Worm (Caenorhabditis elegans) whole organism, L2 larva: ENCODE results near the gene M28.9.

Source experiments
- C34F6.9 ChIP-seq: fragments of 150-350 bp; optimal IDR thresholded peaks from 2 replicates; lab custom pipeline; 2014; ENCODE audit warnings: missing biosample characterization, missing genetic modification characterization
- F13H6.1 ChIP-seq: sonication (generic microtip); optimal IDR thresholded peaks from 2 replicates; lab custom pipeline; 2016; ENCODE audit warnings: missing genetic modification characterization, missing compliant biosample characterization
- alr-1 ChIP-seq: fragments of 150-350 bp; optimal IDR thresholded peaks from 2 replicates; lab custom pipeline; 2014; ENCODE audit warnings: missing biosample characterization, missing genetic modification characterization
- aly-2 ChIP-seq: fragments of 150-350 bp; optimal IDR thresholded peaks from 2 replicates; lab custom pipeline; 2014; ENCODE audit warnings: missing biosample characterization, missing genetic modification characterization
- blmp-1 ChIP-seq: sonication (generic microtip); optimal IDR thresholded peaks from 2 replicates; lab custom pipeline; 2017; ENCODE audit warnings: missing genetic modification characterization, mild to moderate bottlenecking, missing compliant biosample characterization, antibody characterized with exemption, moderate library complexity; ENCODE audit not compliant: insufficient read depth
- ceh-82 ChIP-seq: fragments of 150-350 bp; optimal IDR thresholded peaks from 2 replicates; lab custom pipeline; 2014; ENCODE audit warnings: missing biosample characterization, missing genetic modification characterization
- crh-2 ChIP-seq: sonication (generic microtip); optimal IDR thresholded peaks from 2 replicates; lab custom pipeline; 2017; ENCODE audit warnings: missing biosample characterization, missing genetic modification characterization
- dmd-4 ChIP-seq: sonication (generic microtip); optimal IDR thresholded peaks from 2 replicates; lab custom pipeline; 2017; ENCODE audit warnings: missing biosample characterization, missing genetic modification characterization
- egl-27 ChIP-seq: sonication (generic microtip); optimal IDR thresholded peaks from 3 replicates; lab custom pipeline; 2017; ENCODE audit warnings: missing biosample characterization, missing genetic modification reagents, missing genetic modification characterization
- elt-1 ChIP-seq: fragments of 150-350 bp; optimal IDR thresholded peaks from 2 replicates; lab custom pipeline; 2014; ENCODE audit warnings: missing biosample characterization, missing genetic modification characterization
- gmeb-1 ChIP-seq: fragments of 150-350 bp; optimal IDR thresholded peaks from 2 replicates; lab custom pipeline; 2014; ENCODE audit warnings: missing biosample characterization, missing genetic modification characterization
- lin-13 ChIP-seq: fragments of 150-350 bp; optimal IDR thresholded peaks from 2 replicates; lab custom pipeline; 2014; ENCODE audit warnings: missing biosample characterization, missing genetic modification reagents, missing genetic modification characterization
- lin-39 ChIP-seq: fragments of 150-350 bp; optimal IDR thresholded peaks from 2 replicates; lab custom pipeline; 2014; ENCODE audit warnings: missing biosample characterization, missing genetic modification reagents, missing genetic modification characterization
- lsy-2 ChIP-seq, 2 experiments: fragments of 150-350 bp in 1 of 2; sonication (generic microtip) in 1 of 2; optimal IDR thresholded peaks; 2 replicates each; lab custom pipeline; 2014 to 2017; ENCODE audit warnings: missing biosample characterization in 2 of 2, missing genetic modification characterization in 2 of 2
- mab-5 ChIP-seq: fragments of 150-350 bp; optimal IDR thresholded peaks from 2 replicates; lab custom pipeline; 2014; ENCODE audit warnings: missing biosample characterization, missing genetic modification characterization
- mbf-1 ChIP-seq: sonication (generic microtip); optimal IDR thresholded peaks from 2 replicates; lab custom pipeline; 2017; ENCODE audit warnings: missing biosample characterization, missing genetic modification characterization
- mdl-1 ChIP-seq, 2 experiments: fragments of 150-350 bp in 1 of 2; sonication (generic microtip) in 1 of 2; optimal IDR thresholded peaks; 2 replicates each; lab custom pipeline; 2017; ENCODE audit warnings: missing biosample characterization in 2 of 2, missing genetic modification characterization in 2 of 2
- nhr-12 ChIP-seq: fragments of 150-350 bp; optimal IDR thresholded peaks from 2 replicates; lab custom pipeline; 2014; ENCODE audit warnings: missing biosample characterization, missing genetic modification characterization
- nhr-129 ChIP-seq: fragments of 150-350 bp; optimal IDR thresholded peaks from 2 replicates; lab custom pipeline; 2014; ENCODE audit warnings: missing biosample characterization, missing genetic modification characterization
- nhr-21 ChIP-seq: fragments of 150-350 bp; optimal IDR thresholded peaks from 2 replicates; lab custom pipeline; 2014; ENCODE audit warnings: missing biosample characterization, missing genetic modification characterization
- nhr-77 ChIP-seq: fragments of 150-350 bp; optimal IDR thresholded peaks from 2 replicates; lab custom pipeline; 2014; ENCODE audit warnings: missing biosample characterization, missing genetic modification characterization
- peb-1 ChIP-seq: fragments of 150-350 bp; optimal IDR thresholded peaks from 2 replicates; lab custom pipeline; 2014; ENCODE audit warnings: missing biosample characterization, missing genetic modification characterization
- skn-1 ChIP-seq: sonication (generic microtip); optimal IDR thresholded peaks from 2 replicates; lab custom pipeline; 2017; ENCODE audit warnings: missing biosample characterization, missing genetic modification characterization
- sma-9 ChIP-seq, 2 experiments: fragments of 150-350 bp in 1 of 2; sonication (generic microtip) in 1 of 2; optimal IDR thresholded peaks; 2 replicates each; lab custom pipeline; 2014 to 2016; ENCODE audit warnings: missing genetic modification characterization in 2 of 2, mild to moderate bottlenecking in 1 of 2, missing biosample characterization in 1 of 2, missing compliant biosample characterization in 1 of 2, missing genetic modification reagents in 1 of 2, moderate library complexity in 1 of 2
- snpc-4 ChIP-seq: fragments of 150-350 bp; optimal IDR thresholded peaks from 2 replicates; lab custom pipeline; 2014; ENCODE audit warnings: missing biosample characterization, missing genetic modification characterization
- unc-39 ChIP-seq: fragments of 150-350 bp; optimal IDR thresholded peaks from 2 replicates; lab custom pipeline; 2014; ENCODE audit warnings: missing biosample characterization, missing genetic modification characterization
- unc-55 ChIP-seq: fragments of 150-350 bp; sonication (generic microtip); optimal IDR thresholded peaks from 3 replicates; lab custom pipeline; 2014; ENCODE audit warnings: missing biosample characterization, missing genetic modification reagents, missing genetic modification characterization
- zag-1 ChIP-seq: fragments of 150-350 bp; optimal IDR thresholded peaks from 2 replicates; lab custom pipeline; 2014; ENCODE audit warnings: missing biosample characterization, missing genetic modification characterization
- ztf-1 ChIP-seq: fragments of 200-800 bp; sonication (Bioruptor generic); conservative IDR thresholded peaks from 2 replicates; pipeline ENCODE4 v1.3.6; 2022; ENCODE audit warnings: missing genetic modification characterization, missing compliant biosample characterization
- ztf-4 ChIP-seq: fragments of 150-350 bp; optimal IDR thresholded peaks from 2 replicates; lab custom pipeline; 2014; ENCODE audit warnings: missing biosample characterization, missing genetic modification characterization

Gene M28.9

DNA sequence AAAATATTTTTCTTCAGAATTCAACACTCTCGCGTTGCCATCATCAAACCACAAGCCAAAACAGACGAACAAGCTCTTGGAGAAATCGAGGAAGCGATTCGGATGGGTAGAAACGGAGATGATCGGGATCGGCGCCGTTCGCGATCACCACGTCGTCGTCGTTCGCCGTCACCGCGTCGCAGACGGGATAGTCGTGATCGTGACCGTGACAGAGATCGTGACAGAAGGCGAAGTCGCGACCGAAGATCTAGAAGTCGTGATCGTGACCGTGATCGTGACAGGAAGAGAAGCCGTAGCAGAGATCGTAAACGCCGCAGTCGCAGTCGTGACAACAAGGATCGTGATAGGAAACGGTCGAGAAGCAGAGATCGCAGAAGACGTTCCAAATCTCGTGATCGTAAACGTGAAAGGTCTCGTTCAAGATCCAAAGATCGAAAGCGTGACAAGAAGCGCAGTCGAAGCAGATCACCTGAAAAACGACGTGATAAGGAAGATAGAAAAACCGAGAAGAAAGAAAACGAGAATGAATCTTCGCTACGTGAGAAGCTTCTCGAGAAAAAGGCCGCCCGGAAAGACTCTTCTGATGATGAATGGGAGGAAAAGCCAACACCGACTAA lies 22.3 kb downstream of the M28.9 start:
- TF ChIP-seq nhr-21 (tag; lab: Kevin White, UChicago) (peak; percentile 18), ceh-82 (tag; lab: Kevin White, UChicago) (no peak)

DNA sequence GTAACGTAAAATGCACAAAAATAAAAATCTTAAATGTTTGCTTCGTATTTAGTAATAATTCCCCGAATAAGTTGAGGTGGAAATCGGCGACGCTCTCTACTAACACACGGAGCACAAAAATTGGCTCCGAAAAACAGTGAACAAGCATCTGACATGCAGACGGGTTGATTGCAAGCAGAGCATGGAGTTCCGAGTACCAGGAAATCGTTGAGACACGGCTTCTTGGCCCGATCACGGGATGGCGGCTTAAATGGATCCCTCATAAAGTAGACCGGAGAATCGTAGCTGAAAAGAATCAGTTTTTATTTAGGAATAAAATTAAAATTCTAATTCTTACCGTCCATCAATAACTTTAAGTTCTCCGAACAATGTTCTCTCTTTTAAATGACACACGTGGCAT lies 23.1 kb downstream of the M28.9 start:
- TF ChIP-seq F13H6.1 (no peak), C34F6.9 (tag; lab: Kevin White, UChicago) (no peak), elt-1 (tag; lab: Kevin White, UChicago) (no peak), crh-2 (tag; lab: Kevin White, UChicago) (no peak), mab-5 (tag; lab: Kevin White, UChicago) (no peak)

ce11 chrII:10662698-10663097 lies 23.5 kb downstream of the M28.9 start, which contains the start of gene D2089.8:
Gene D2089.8 (minus strand): TSS chrII:10662781.
- TF ChIP-seq C34F6.9 (tag; lab: Kevin White, UChicago), result peak; percentile 32
- TF ChIP-seq lsy-2 (tag; optimal IDR thresholded peaks at IDR 0.05; lab: Kevin White, UChicago), result peak in 1 of 2 experiments; percentile 35
- TF ChIP-seq F13H6.1, result no peak

ce11 chrII:10665031-10665430 lies 25.8 kb downstream of the M28.9 start, which contains the start of gene D2089.3:
Gene D2089.3 (minus strand): TSS chrII:10665131.
- TF ChIP-seq mdl-1 (tag; optimal IDR thresholded peaks at IDR 0.05; lab: Kevin White, UChicago) (no peak), unc-55 (GFP tag; lab: Kevin White, UChicago) (no peak)

DNA sequence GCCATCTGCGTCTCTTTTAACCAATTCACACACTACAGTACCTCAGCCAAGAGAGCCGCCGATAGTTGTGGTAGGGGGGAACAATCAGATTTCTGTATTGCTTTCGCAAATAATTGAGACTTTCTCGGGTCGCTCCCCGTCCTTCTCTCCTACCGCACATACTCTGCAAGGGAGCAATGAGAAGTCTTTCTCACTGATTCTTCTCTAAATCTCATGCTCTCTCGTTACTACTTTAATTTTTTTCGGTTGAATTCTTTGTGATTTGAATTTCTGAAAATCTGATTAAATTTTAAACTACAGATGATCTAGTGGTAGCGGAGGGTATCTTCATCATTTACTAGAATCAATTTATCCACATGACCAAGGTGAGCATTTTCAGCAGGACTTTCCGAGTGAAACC lies 36.1 kb downstream of the M28.9 start, which contains the start of gene ptb-1:
Gene ptb-1, plus strand, starts transcription at position 301 of the 400 bp plus-strand sequence.
- TF ChIP-seq C34F6.9 (tag; lab: Kevin White, UChicago) (no peak), aly-2 (no peak), skn-1 (tag; lab: Kevin White, UChicago) (no peak), nhr-129 (tag; lab: Kevin White, UChicago) (no peak), ztf-1 (GFP tag; lab: Robert Waterston, UW) (no peak), lin-39 (no peak), peb-1 (tag; lab: Kevin White, UChicago) (no peak), gmeb-1 (tag; lab: Kevin White, UChicago) (no peak), zag-1 (tag; lab: Kevin White, UChicago) (no peak), nhr-21 (tag; lab: Kevin White, UChicago) (no peak), sma-9 (GFP tag; optimal IDR thresholded peaks at IDR 0.05; lab: Kevin White, UChicago) (no peak), sma-9 (tag; optimal IDR thresholded peaks at IDR 0.05; lab: Kevin White, UChicago) (no peak), nhr-12 (no peak), alr-1 (tag; lab: Kevin White, UChicago) (no peak), dmd-4 (tag; lab: Kevin White, UChicago) (no peak), F13H6.1 (no peak)

ce11 chrII:10680130-10680529 lies 40.9 kb downstream of the M28.9 start:
- TF ChIP-seq egl-27 (tag; lab: Kevin White, UChicago) (no peak), lin-13 (GFP tag; lab: Kevin White, UChicago) (no peak), snpc-4 (tag; lab: Kevin White, UChicago) (no peak), mbf-1 (no peak), unc-55 (GFP tag; lab: Kevin White, UChicago) (no peak), blmp-1 (tag; lab: Kevin White, UChicago) (no peak), aly-2 (no peak), ztf-4 (tag; lab: Kevin White, UChicago) (no peak), ceh-82 (tag; lab: Kevin White, UChicago) (no peak), nhr-77 (tag; lab: Kevin White, UChicago) (no peak), peb-1 (tag; lab: Kevin White, UChicago) (no peak), unc-39 (tag; lab: Kevin White, UChicago) (no peak)
